Worm (Caenorhabditis elegans): ENCODE measurements around the gene T16G12.9.
A peak's percentile ranks its signal among the peaks of the same experiment; 100 is the strongest.

DNA sequence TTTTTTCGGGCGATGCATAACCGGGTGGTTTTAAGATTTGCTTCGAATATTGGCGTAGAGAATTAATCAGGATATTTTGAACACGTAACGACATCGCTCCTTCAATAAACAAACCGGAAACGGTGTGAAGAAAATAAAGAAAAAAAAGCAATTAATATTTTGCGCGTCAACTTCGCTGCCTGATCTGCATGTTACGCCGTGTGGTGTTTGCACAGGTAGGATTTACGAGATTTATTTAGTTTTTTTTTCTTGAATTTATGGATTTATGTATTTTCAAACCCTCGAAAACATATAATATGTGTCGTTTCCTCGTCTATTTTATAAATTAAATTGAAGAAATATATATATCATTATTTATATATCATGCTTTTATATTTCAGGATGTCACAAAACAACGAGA lies 36.6 kb upstream of the T16G12.9 start, which contains the start of the genes ZK1128.1 and mett-10:
- TF ChIP-seq nhr-76 (tag; optimal IDR thresholded peaks at IDR 0.05) (no peak), lin-14 (GFP tag; optimal IDR thresholded peaks at IDR 0.05) (no peak), zag-1 (tag; optimal IDR thresholded peaks at IDR 0.05) (no peak), lin-15B (tag; optimal IDR thresholded peaks at IDR 0.05) (peak; percentile 4), sup-37 (GFP tag; optimal IDR thresholded peaks at IDR 0.05) (no peak), lir-3 (tag; optimal IDR thresholded peaks at IDR 0.05; ENCODE audit: poor library complexity) (no peak), tbx-2 (tag; optimal IDR thresholded peaks at IDR 0.05) (no peak), alr-1 (tag; optimal IDR thresholded peaks at IDR 0.05; ENCODE audit: borderline replicate concordance) (no peak), pqm-1 (tag; optimal IDR thresholded peaks at IDR 0.05) (no peak)

Data from whole organism, L1 larva.